Worm (Caenorhabditis elegans) whole organism, midembryonic: ENCODE results near the gene Y22D7AL.10.
A peak's percentile ranks its signal among the peaks of the same experiment; 100 is the strongest.

Source experiments
- T22C8.4 ChIP-seq: fragments of 200-800 bp; sonication (Bioruptor generic); IDR thresholded peaks from 2 replicates; pipeline ENCODE4 v1.3.6; 2022; ENCODE audit warnings: missing genetic modification characterization, missing compliant biosample characterization
- cog-1 ChIP-seq: sonication (generic microtip); optimal IDR thresholded peaks from 2 replicates; lab custom pipeline; 2016; ENCODE audit warnings: missing genetic modification characterization, missing compliant biosample characterization
- flt-1 ChIP-seq: fragments of 200-800 bp; sonication (Bioruptor generic); IDR thresholded peaks from 2 replicates; pipeline ENCODE4 v1.3.6; 2022; ENCODE audit warnings: missing genetic modification characterization, missing compliant biosample characterization
- klf-2 ChIP-seq: fragments of 200-800 bp; sonication (Bioruptor generic); conservative IDR thresholded peaks from 2 replicates; pipeline ENCODE4 v1.3.6; 2022; ENCODE audit warnings: missing genetic modification reagents, missing genetic modification characterization, missing compliant biosample characterization
- med-1 ChIP-seq: sonication (generic microtip); optimal IDR thresholded peaks from 2 replicates; lab custom pipeline; 2017; ENCODE audit warnings: missing genetic modification characterization, mild to moderate bottlenecking, missing compliant biosample characterization, antibody characterized with exemption, missing genetic modification reagents; ENCODE audit not compliant: insufficient read depth
- ref-1 ChIP-seq: fragments of 200-800 bp; sonication (Bioruptor generic); conservative IDR thresholded peaks from 2 replicates; pipeline ENCODE4 v1.3.6; 2022; ENCODE audit warnings: missing genetic modification reagents, missing genetic modification characterization, missing compliant biosample characterization
- tab-1 ChIP-seq: fragments of 200-800 bp; sonication (Bioruptor generic); IDR thresholded peaks from 2 replicates; pipeline ENCODE4 v1.3.6; 2022; ENCODE audit warnings: missing genetic modification characterization, missing compliant biosample characterization
- ztf-23 ChIP-seq: fragments of 200-800 bp; sonication (Bioruptor generic); IDR thresholded peaks from 2 replicates; pipeline ENCODE4 v1.3.6; 2022; ENCODE audit warnings: missing genetic modification reagents, missing genetic modification characterization, missing compliant biosample characterization
- ztf-29 ChIP-seq: fragments of 200-800 bp; sonication (Bioruptor generic); IDR thresholded peaks from 2 replicates; pipeline ENCODE4 v1.3.6; 2022; ENCODE audit warnings: missing genetic modification reagents, missing genetic modification characterization, missing compliant biosample characterization

Gene Y22D7AL.10

DNA sequence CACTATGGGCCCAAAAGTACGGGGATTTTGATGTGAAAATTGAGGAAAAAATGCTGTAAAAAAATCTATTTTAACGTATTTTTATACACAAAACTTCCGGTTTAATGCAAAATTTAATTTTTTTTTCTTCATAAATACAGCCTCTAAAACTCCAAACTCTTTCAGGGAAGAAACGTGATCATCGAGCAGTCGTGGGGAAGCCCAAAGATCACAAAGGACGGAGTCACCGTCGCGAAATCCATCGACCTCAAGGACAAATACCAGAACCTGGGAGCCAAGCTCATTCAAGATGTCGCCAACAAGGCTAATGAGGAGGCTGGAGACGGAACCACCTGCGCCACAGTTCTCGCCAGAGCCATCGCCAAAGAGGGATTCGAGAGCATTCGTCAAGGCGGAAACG is 1.2 kb upstream of the Y22D7AL.10 start:
- TF ChIP-seq flt-1 (GFP tag; lab: Robert Waterston, UW) (no peak), cog-1 (no peak), T22C8.4 (GFP tag; lab: Robert Waterston, UW) (no peak), tab-1 (GFP tag; lab: Robert Waterston, UW) (no peak), med-1 (GFP tag; lab: Kevin White, UChicago) (no peak), ztf-23 (GFP tag; lab: Robert Waterston, UW) (no peak), ztf-29 (GFP tag; lab: Robert Waterston, UW) (no peak), ref-1 (no peak), klf-2 (GFP tag; lab: Robert Waterston, UW) (no peak)

DNA sequence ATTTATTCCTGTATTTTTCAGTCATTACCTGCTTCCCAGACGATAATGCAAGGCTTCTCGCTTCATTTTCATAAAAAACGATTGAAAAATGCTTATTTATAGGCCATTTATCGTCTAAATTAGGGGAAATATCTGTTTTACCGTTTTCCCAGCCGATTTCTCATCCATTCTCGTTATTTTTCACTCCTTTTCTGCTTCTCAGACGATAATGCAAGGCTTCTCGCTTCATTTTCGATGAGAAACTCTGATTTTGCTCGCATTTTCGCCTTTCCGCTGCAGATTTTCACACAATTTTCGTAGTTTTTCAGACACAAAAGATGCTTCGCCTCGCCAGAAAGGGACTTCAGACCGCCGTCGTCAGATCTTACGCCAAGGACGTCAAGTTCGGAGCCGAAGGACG is 713 bp upstream of the Y22D7AL.10 start, which contains the start of gene hsp-60:
Gene hsp-60, plus strand, starts transcription at position 301 of the 400 bp plus-strand sequence.
- TF ChIP-seq med-1 (GFP tag; lab: Kevin White, UChicago), result no peak
- no peak for TF ChIP-seq ref-1
- TF ChIP-seq klf-2 (GFP tag; lab: Robert Waterston, UW), result no peak
- no peak for TF ChIP-seq tab-1 (GFP tag; lab: Robert Waterston, UW)
- no peak for TF ChIP-seq cog-1
- no peak for TF ChIP-seq ztf-29 (GFP tag; lab: Robert Waterston, UW)
- no peak for TF ChIP-seq ztf-23 (GFP tag; lab: Robert Waterston, UW)
- TF ChIP-seq flt-1 (GFP tag; lab: Robert Waterston, UW), result no peak
- TF ChIP-seq T22C8.4 (GFP tag; lab: Robert Waterston, UW), result no peak

DNA sequence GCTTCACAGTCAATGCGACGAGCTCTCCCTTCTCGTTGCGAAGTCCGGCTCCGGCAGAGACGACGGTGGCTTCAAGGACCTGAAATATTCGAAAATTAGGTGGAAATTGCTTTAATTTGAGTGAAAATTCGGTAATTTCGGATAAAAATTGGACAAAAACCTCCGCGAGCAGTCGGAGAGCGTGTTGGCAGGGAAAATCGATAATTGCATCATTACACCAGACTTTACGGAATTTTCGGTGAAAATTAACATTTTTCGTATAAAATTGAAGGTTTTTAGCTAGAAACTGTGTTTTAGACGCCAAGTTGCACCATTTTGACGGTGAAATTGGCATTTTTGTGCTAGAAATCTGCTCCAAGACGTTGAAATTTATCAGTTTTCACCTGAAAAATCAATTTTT is 417 bp downstream of the Y22D7AL.10 start:
- TF ChIP-seq T22C8.4 (GFP tag; lab: Robert Waterston, UW) (peak; percentile 52; the same call in 1 of the 2 replicates), cog-1 (no peak), klf-2 (GFP tag; lab: Robert Waterston, UW) (no peak)

DNA sequence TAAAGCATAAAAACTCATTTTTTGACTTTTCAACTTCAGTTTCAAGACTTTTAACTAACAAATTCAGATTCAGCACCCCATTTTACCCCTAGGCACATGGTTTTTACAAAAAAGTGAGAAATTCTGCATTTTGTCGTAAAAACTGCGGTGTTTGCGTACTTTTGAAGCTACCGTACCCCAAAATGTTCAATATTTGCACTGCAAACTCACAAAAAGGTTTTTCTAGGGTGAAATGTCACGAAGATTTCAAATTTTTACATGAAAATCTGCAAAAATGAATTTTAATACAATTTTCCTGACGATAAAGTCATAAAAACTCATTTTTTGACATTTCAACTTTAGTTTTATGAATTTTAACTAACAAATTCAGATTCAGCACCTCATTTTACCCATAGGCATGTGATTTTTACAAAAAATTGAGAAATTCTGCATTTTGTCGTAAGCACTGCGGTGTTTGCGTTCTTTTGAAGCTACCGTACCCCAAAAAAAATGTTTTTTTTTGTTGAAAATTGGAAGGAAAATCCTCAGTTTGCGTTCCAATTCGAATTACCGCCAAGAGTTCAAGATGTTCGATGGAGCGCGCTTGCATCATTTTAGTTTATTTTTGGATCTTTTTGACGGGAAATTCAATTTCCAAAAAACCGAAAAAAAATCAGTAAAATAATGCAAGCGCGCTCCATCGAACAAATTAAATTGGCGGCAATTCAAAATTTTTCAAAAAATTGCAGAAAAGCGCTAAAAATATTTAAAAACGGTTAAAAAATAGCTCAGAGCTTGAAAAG is 2.3 kb downstream of the Y22D7AL.10 start:
- TF ChIP-seq flt-1 (GFP tag; lab: Robert Waterston, UW) (no peak), ref-1 (no peak), tab-1 (GFP tag; lab: Robert Waterston, UW) (no peak)

DNA sequence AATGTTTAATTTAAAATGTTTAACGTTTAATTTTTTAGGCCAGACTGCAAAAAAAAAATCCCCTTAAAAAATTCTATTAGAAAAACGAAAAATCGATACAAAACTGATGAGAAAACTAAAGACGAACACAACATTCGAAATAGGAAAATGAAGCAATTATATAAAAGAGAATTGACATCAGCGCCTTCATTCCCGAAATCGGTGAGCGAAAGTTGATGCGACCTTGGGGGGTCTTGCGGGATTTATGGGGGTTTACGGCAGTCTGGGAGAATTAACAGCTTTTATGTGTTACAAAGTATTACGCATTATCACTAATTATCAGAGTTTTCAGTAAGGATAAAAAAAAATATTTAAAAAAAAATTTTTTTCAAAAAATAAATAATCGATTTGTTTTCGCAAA is 4.3 kb downstream of the Y22D7AL.10 start:
- TF ChIP-seq T22C8.4 (GFP tag; lab: Robert Waterston, UW) (no peak), med-1 (GFP tag; lab: Kevin White, UChicago) (no peak), tab-1 (GFP tag; lab: Robert Waterston, UW) (no peak), ztf-23 (GFP tag; lab: Robert Waterston, UW) (no peak), flt-1 (GFP tag; lab: Robert Waterston, UW) (no peak), ref-1 (no peak), cog-1 (no peak), ztf-29 (GFP tag; lab: Robert Waterston, UW) (no peak), klf-2 (GFP tag; lab: Robert Waterston, UW) (no peak)

DNA sequence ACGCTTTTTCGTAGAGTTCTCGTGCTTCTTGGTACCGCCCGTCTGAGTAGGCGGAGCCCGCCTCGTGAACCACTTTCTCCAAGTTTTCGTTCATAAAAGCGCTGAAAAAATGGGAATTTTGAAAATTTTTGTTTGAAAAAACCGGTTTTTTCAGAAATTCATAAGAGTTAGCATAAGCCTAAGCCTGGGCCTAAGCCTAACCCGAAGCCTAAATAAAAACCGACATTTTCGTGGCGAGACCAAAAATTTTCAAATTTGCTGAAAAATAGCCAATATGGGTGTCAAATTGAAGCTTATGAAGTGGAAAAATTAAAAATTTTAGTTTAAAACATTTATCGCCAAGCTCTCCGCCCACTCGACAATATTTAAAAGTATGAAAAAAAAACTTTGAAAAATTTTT is 4.8 kb downstream of the Y22D7AL.10 start, which contains the start of gene Y22D7AL.9:
Gene Y22D7AL.9, minus strand, starts transcription at position 101 of the 400 bp plus-strand sequence.
- TF ChIP-seq tab-1 (GFP tag; lab: Robert Waterston, UW), result no peak
- no peak for TF ChIP-seq ztf-29 (GFP tag; lab: Robert Waterston, UW)
- no peak for TF ChIP-seq flt-1 (GFP tag; lab: Robert Waterston, UW)
- no peak for TF ChIP-seq ref-1
- no peak for TF ChIP-seq ztf-23 (GFP tag; lab: Robert Waterston, UW)
- TF ChIP-seq klf-2 (GFP tag; lab: Robert Waterston, UW), result no peak
- TF ChIP-seq T22C8.4 (GFP tag; lab: Robert Waterston, UW), result no peak
- TF ChIP-seq cog-1, result no peak

DNA sequence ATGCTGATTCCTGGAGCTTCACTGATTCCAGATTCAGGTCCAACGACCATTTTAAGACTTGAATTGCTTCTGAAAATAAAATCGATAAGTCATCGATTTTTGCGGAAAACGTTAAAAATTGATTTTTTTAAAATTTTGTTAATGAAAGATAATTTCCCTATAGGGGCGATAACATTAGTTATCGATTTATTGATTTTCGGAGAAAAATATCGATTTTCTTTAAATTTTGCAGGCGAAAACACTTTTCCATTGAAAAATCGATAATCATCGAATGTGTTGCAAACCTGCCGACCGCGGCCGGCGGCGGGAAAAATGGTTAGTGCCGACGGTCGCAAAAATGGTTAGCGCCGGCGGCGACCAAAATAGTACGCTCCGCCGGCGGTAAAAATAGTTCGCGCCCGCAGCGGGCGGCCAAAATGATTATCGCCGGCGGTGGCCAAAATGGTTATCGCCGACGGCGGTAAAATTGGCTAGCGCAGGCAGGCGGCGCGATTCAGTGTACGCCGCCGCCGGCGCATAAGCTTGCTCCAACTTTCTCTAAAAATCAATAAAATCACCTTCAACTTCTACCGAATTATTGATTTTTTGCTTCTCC is 5.7 kb downstream of the Y22D7AL.10 start:
- TF ChIP-seq klf-2 (GFP tag; lab: Robert Waterston, UW), result no peak
- TF ChIP-seq T22C8.4 (GFP tag; lab: Robert Waterston, UW), result peak; percentile 63; the same call in 1 of the 2 replicates

DNA sequence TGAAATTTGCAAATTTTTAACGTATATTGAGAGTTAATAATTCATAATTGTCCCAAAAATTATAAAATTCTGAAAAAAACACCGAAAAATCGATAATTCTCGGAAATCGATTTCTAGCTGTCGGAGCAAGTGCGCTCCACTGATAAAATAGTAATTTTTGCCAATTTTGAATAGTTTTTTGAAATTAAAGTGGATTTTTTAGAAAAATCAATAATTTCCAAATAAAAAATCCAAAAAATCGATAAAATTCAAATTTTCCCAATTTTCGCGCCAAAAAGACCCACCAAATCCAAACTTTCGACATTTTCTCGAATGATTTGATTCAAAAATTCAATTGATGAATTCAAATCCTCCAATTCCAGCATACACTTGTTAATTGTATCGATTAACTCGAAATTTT is 7.8 kb downstream of the Y22D7AL.10 start:
- TF ChIP-seq med-1 (GFP tag; lab: Kevin White, UChicago) (no peak), T22C8.4 (GFP tag; lab: Robert Waterston, UW) (peak; percentile 59)

DNA sequence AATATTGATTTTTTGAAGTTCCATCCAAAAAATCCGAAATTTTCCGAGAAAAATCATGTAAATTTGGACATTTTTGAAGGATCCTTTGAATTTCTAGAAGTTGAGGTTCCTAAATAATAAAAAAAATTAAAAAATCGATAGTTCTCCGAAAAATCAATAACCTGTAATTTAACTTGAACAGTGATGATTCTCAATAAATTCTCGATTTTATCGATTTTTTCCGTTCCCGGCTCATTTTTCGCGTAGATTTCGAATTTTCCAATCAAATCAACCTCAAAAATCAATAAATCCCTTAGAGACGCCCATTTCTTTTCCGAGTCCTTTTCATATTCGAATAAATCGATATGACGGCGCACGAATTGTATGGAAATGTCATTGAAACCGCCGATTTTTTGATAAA is 11.1 kb downstream of the Y22D7AL.10 start:
- TF ChIP-seq flt-1 (GFP tag; lab: Robert Waterston, UW), result no peak
- TF ChIP-seq ref-1, result no peak
- TF ChIP-seq T22C8.4 (GFP tag; lab: Robert Waterston, UW), result no peak
- no peak for TF ChIP-seq ztf-23 (GFP tag; lab: Robert Waterston, UW)
- TF ChIP-seq cog-1, result no peak
- TF ChIP-seq klf-2 (GFP tag; lab: Robert Waterston, UW), result no peak
- no peak for TF ChIP-seq ztf-29 (GFP tag; lab: Robert Waterston, UW)
- no peak for TF ChIP-seq tab-1 (GFP tag; lab: Robert Waterston, UW)

DNA sequence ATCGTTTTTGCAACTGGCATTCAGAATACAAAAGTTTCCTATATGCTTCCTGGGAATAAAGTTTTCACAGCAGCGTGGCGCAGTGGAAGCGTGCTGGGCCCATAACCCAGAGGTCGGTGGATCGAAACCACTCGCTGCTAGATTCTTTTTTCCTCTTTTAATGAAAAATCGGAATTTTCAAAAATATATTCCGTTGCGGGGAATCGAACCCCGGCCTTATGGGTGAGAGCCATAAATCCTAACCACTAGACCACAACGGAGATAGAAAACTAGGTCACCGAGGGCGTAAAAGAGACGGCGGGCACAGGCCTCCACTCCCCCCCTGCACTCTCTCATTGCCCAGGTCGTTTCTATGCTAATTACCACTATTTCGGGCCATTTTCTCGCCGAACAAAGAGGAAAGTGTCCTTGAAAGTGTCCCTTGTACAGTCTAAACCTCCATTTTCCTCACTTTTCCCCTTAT is 14.2 kb downstream of the Y22D7AL.10 start, which contains the start of gene Y22D7AL.6:
Gene Y22D7AL.6, plus strand, starts transcription at position 413 of the 463 bp plus-strand sequence.
- TF ChIP-seq flt-1 (GFP tag; lab: Robert Waterston, UW), result peak; percentile 92
- peak; percentile 83 for TF ChIP-seq ztf-29 (GFP tag; lab: Robert Waterston, UW)
- TF ChIP-seq tab-1 (GFP tag; lab: Robert Waterston, UW), result peak; percentile 91
- peak; percentile 39 for TF ChIP-seq med-1 (GFP tag; lab: Kevin White, UChicago)
- TF ChIP-seq ref-1, result peak; percentile 76
- peak; percentile 89 for TF ChIP-seq klf-2 (GFP tag; lab: Robert Waterston, UW)
- peak; percentile 85 for TF ChIP-seq ztf-23 (GFP tag; lab: Robert Waterston, UW)
- TF ChIP-seq cog-1, result peak; percentile 42
- TF ChIP-seq T22C8.4 (GFP tag; lab: Robert Waterston, UW), result peak; percentile 77
